Worm (Caenorhabditis elegans): ENCODE measurements around the gene F21C10.13.

Gene F21C10.13

DNA sequence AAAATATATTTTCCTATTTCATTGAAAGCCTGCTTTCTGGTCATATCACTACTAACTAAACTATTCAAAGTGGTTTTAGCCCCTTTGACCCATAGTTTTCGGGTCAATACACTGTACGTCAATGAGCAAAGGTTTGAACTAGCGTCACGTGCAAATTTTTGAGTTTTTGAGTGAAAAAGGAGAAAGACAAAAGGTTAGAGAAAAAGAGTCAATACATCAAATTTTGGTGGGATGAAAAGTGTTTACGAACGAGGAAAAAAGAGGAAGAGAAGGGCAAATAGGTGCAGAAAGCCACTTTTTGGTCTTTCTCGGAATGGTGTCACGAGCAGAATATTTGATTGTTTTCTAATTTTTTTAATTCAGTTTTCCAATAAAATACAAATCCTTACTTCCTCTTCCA lies 46.3 kb upstream of the F21C10.13 start (continued):
- no peak for TF ChIP-seq mep-1 (tag; optimal IDR thresholded peaks at IDR 0.05)
- no peak for TF ChIP-seq zfp-3 (GFP tag; conservative IDR thresholded peaks at IDR 0.05)
- TF ChIP-seq lir-3 (tag; optimal IDR thresholded peaks at IDR 0.05), result no peak
- TF ChIP-seq aha-1 (tag), result no peak
- TF ChIP-seq aly-2 (tag; optimal IDR thresholded peaks at IDR 0.05), result no peak
- TF ChIP-seq snpc-4 (tag; optimal IDR thresholded peaks at IDR 0.05), result no peak
- peak; percentile 15 for TF ChIP-seq dve-1 (tag; optimal IDR thresholded peaks at IDR 0.05; ENCODE audit: insufficient read depth)
- peak in 1 of 2 experiments; percentile 32 for TF ChIP-seq mdl-1 (tag; optimal IDR thresholded peaks at IDR 0.05)
- no peak for TF ChIP-seq nhr-10 (tag; optimal IDR thresholded peaks at IDR 0.05)
- TF ChIP-seq zip-11 (GFP tag; IDR thresholded peaks at IDR 0.05), result no peak

DNA sequence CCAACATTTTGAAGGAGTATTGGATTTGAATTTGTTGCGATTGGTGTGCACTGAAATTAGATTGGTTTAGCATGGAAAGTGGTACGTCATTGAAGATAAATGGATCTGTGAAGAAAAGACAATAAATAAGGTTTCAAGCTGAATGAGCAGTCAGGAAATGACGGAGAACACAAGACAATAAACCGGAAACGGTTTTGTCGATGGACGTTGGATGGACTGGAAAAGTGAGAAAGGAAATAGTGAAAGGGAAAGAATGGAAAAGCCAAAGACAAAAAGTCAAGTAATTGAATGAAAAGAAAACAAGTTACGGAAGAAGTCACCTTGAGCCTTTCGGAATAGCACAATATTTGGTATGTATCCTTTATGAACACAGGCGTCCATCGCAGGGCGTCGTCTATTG lies 45.8 kb upstream of the F21C10.13 start, which contains the start of gene T27E4.7:
T27E4.7 (minus strand) TSS at position 50 of the 400 bp plus-strand sequence.
- TF ChIP-seq aha-1 (tag), result peak; percentile 92
- TF ChIP-seq daf-16 (GFP tag; optimal IDR thresholded peaks at IDR 0.05), result no peak
- TF ChIP-seq daf-16 (tag; optimal IDR thresholded peaks at IDR 0.05), result peak; percentile 4
- no peak for TF ChIP-seq Y105C5A.15 (GFP tag; IDR thresholded peaks at IDR 0.05)
- TF ChIP-seq dmd-8 (GFP tag; IDR thresholded peaks at IDR 0.05), result no peak

DNA sequence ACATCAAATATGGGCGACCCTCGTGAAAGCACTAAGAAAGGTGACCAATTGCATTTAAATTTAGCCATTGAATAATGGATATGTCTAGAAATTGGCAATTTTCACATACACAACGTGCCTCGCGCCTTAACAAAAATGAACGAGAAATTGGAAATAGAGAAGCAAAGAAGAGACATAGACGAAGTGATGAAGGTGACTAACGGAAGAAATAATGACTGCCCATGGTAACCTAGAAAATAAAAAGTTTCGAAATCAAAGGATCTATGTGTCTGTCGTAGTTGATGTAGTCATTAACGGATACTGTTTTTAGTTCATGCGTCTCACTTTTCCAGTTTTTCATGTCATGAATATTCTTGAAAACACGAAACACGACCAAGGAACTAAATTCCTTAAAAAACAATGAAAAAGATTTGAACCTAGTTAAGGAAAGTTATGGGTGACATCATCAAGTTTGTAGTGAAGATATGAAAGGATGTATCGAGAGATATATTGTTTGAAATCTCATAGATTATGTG lies 44.0 kb upstream of the F21C10.13 start:
- no peak for TF ChIP-seq unc-130 (GFP tag; optimal IDR thresholded peaks at IDR 0.05)
- no peak for TF ChIP-seq fkh-10 (GFP tag; optimal IDR thresholded peaks at IDR 0.05)
- TF ChIP-seq ama-1 (optimal IDR thresholded peaks at IDR 0.05), result no peak
- TF ChIP-seq nhr-28 (tag; optimal IDR thresholded peaks at IDR 0.05), result peak; percentile 66
- TF ChIP-seq hlh-11 (tag; optimal IDR thresholded peaks at IDR 0.05), result no peak
- no peak for TF ChIP-seq cey-2 (tag; optimal IDR thresholded peaks at IDR 0.05; ENCODE audit: borderline replicate concordance, insufficient read depth)
- no peak for TF ChIP-seq ceh-32 (tag; optimal IDR thresholded peaks at IDR 0.05; ENCODE audit: poor library complexity)
- no peak for TF ChIP-seq unc-39 (tag; optimal IDR thresholded peaks at IDR 0.05)
- TF ChIP-seq mdt-29 (GFP tag; IDR thresholded peaks at IDR 0.05), result no peak
- TF ChIP-seq mes-2 (tag; optimal IDR thresholded peaks at IDR 0.05; ENCODE audit: poor library complexity, severe bottlenecking), result no peak
- TF ChIP-seq egl-27 (tag; optimal IDR thresholded peaks at IDR 0.05), result no peak
- TF ChIP-seq lin-38 (GFP tag; IDR thresholded peaks at IDR 0.05), result no peak
- TF ChIP-seq daf-12 (tag; optimal IDR thresholded peaks at IDR 0.05), result no peak
- no peak for TF ChIP-seq rbr-2 (tag; optimal IDR thresholded peaks at IDR 0.05)
- TF ChIP-seq lin-1 (GFP tag; IDR thresholded peaks at IDR 0.05), result no peak
- peak in 1 of 2 experiments; percentile 53 for TF ChIP-seq unc-62 (GFP tag; optimal IDR thresholded peaks at IDR 0.05 in 1 of 2)
- TF ChIP-seq unc-62 (tag; optimal IDR thresholded peaks at IDR 0.05), result no peak
- TF ChIP-seq egl-43 (GFP tag; IDR thresholded peaks at IDR 0.05), result no peak

DNA sequence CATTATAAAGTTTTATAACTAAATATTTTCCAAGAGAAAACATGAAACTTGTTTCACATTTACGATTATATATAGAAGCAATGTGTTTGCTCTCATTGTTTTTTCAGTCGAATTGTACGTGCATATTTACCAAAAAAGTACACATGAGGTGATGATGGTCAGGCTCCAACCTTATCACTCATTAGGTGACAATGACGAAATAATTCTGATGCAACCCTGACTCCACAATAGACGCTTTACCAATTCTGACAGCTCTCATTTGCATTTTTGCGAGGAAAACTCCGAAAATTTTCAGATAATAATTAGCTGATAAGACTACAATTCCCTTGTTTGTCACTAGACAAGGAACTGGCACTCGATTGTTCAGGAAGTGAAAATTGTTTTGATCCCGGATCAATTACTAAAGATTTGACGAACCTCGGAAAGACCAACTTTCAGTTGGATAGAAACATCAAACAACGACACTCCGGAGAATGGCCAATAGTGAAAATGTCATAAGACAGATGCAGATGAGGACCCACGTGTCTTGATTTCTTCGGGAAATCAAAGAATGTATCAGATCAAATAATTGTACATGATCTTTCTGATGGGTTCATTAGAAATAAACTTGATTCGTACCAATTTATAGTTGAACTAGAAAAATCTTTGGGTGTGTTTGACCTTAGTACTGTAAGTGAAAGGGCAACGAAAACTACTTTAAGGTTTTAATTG lies 43.1 kb upstream of the F21C10.13 start:
- peak; percentile 52 for TF ChIP-seq hlh-30 (tag; optimal IDR thresholded peaks at IDR 0.05; ENCODE audit: insufficient read depth)
- TF ChIP-seq ceh-44 (GFP tag; IDR thresholded peaks at IDR 0.05), result no peak
- TF ChIP-seq daf-16 (GFP tag; optimal IDR thresholded peaks at IDR 0.05), result peak in 1 of 2 experiments; percentile 60
- TF ChIP-seq daf-16 (tag; optimal IDR thresholded peaks at IDR 0.05), result peak; percentile 93
- TF ChIP-seq skn-1 (tag; optimal IDR thresholded peaks at IDR 0.05), result no peak
- no peak for TF ChIP-seq daf-12 (tag; optimal IDR thresholded peaks at IDR 0.05)
- TF ChIP-seq zip-11 (GFP tag; IDR thresholded peaks at IDR 0.05), result no peak
- no peak for TF ChIP-seq dmd-8 (GFP tag; IDR thresholded peaks at IDR 0.05)
- peak; percentile 53 for TF ChIP-seq ztf-7 (tag; optimal IDR thresholded peaks at IDR 0.05)
- no peak for TF ChIP-seq tag-97 (GFP tag; IDR thresholded peaks at IDR 0.05)
- TF ChIP-seq vab-7 (GFP tag; IDR thresholded peaks at IDR 0.05), result no peak
- TF ChIP-seq ctbp-1 (GFP tag; IDR thresholded peaks at IDR 0.05), result no peak
- TF ChIP-seq aha-1 (tag), result peak; percentile 89
- TF ChIP-seq Y5F2A.4 (GFP tag; optimal IDR thresholded peaks at IDR 0.05), result no peak
- TF ChIP-seq dve-1 (tag; optimal IDR thresholded peaks at IDR 0.05; ENCODE audit: insufficient read depth), result peak; percentile 74
- TF ChIP-seq pha-4 (GFP tag; IDR thresholded peaks at IDR 0.05), result no peak
- no peak for TF ChIP-seq pha-4 (tag; optimal IDR thresholded peaks at IDR 0.05)
- no peak for TF ChIP-seq fos-1 (tag; optimal IDR thresholded peaks at IDR 0.05)
- TF ChIP-seq nhr-10 (tag; optimal IDR thresholded peaks at IDR 0.05), result no peak
- TF ChIP-seq dpl-1 (GFP tag; optimal IDR thresholded peaks at IDR 0.05), result no peak
- peak; percentile 33 for TF ChIP-seq mes-2 (tag; optimal IDR thresholded peaks at IDR 0.05; ENCODE audit: poor library complexity, severe bottlenecking)
- TF ChIP-seq saeg-2 (GFP tag; IDR thresholded peaks at IDR 0.05), result 0 out of 2 replicates have a peak, but pooled peaks have one; percentile 38
- TF ChIP-seq lin-13 (GFP tag; optimal IDR thresholded peaks at IDR 0.05), result no peak
